ENCODE assay signal across 7 worm cellular contexts in the genomic region with DNA sequence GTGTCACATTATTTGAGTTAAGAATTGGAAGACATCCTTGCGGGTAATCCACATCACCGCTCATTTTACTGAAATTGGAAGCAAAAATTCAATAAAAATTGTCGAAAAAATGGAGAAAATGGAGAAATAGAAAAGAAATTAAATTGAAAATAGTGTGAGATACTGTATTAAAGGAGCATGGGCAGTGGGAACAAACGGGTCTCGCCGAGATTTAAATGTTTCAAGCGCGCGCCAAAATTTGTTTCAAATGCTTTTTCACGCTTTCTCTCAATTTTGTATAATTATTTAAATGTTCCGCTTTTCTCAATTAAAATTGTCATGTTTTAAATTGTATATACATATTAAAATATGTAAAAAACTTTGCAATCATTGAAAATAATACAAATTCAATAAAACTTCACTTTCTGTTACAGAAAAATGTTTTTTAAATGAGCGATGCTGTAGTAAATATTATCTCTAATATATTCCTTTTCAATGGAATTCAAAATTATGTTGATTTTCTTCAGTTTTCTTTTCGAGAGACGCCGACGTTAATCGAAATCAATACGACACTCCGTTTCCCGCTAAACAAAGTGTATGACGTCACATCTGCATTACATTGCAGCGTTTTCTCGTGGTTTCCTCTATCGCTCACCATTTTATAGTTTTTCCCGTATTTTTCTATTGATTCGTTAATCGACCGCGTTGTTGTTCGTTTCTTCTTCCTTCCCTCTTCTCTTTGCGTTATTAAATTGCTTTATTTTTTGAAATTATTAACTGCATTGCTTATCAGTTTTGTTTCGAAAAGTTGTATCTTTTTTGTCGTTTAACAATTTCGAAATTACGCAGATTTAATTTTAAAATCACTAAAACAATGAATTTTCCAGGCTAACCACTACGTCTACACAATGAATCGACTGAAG.
TF ChIP-seq lines count a peak whose summit lies in the region.

TSS of gene evl-14 (minus strand) at position 68 of the 902 bp plus-strand sequence.
TSS of gene dcn-1 (plus strand) at position 852 of the 902 bp plus-strand sequence.

TF ChIP-seq in whole organism, L1 larva, 84 proteins besides CTCF, POLR2A, EP300 and RAD21 (continued from another document and continues in another):
- TF ChIP-seq pag-3 (tag; optimal IDR thresholded peaks at IDR 0.05; lab: Kevin White, UChicago; ENCODE audit: borderline replicate concordance, insufficient read depth) (no peak), unc-98 (GFP tag; IDR thresholded peaks at IDR 0.05; lab: Robert Waterston, UW) (no peak), fkh-8 (tag; optimal IDR thresholded peaks at IDR 0.05; lab: Kevin White, UChicago) (peak; percentile 83), efl-1 (optimal IDR thresholded peaks at IDR 0.05; lab: Kevin White, UChicago) (peak; percentile 80 to 81), efl-1 (GFP tag; optimal IDR thresholded peaks at IDR 0.05 in 1 of 2; lab: Kevin White, UChicago) (peak; percentile 75 to 97), nhr-237 (tag; optimal IDR thresholded peaks at IDR 0.05; lab: Kevin White, UChicago) (no peak), swsn-7 (tag; optimal IDR thresholded peaks at IDR 0.05; lab: Kevin White, UChicago) (peak; percentile 78), lin-15B (tag; optimal IDR thresholded peaks at IDR 0.05; lab: Kevin White, UChicago) (peak; percentile 65), F16B12.6 (tag; optimal IDR thresholded peaks at IDR 0.05; lab: Kevin White, UChicago) (peak; percentile 52), snpc-4 (tag; optimal IDR thresholded peaks at IDR 0.05; lab: Kevin White, UChicago) (peak; percentile 11), zip-4 (GFP tag; optimal IDR thresholded peaks at IDR 0.05; lab: Kevin White, UChicago) (no peak), lin-14 (GFP tag; optimal IDR thresholded peaks at IDR 0.05; lab: Kevin White, UChicago) (no peak), vab-15 (tag; optimal IDR thresholded peaks at IDR 0.05; lab: Kevin White, UChicago) (no peak), unc-86 (tag; optimal IDR thresholded peaks at IDR 0.05; lab: Kevin White, UChicago) (peak; percentile 65), C34B4.2 (tag; optimal IDR thresholded peaks at IDR 0.05; lab: Kevin White, UChicago) (no peak), ces-1 (GFP tag; optimal IDR thresholded peaks at IDR 0.05; lab: Kevin White, UChicago) (no peak), rnt-1 (tag; optimal IDR thresholded peaks at IDR 0.05; lab: Kevin White, UChicago) (no peak)

TF ChIP-seq in whole organism, L2 larva, 48 proteins besides CTCF, POLR2A, EP300 and RAD21 (continued from another document and continues in another):
- TF ChIP-seq nhr-23 (tag; optimal IDR thresholded peaks at IDR 0.05; lab: Kevin White, UChicago) (no peak), ama-1 (optimal IDR thresholded peaks at IDR 0.05; lab: Kevin White, UChicago) (peak; percentile 58), C34F6.9 (tag; optimal IDR thresholded peaks at IDR 0.05; lab: Kevin White, UChicago) (peak; percentile 94), lin-11 (tag; optimal IDR thresholded peaks at IDR 0.05; lab: Kevin White, UChicago) (no peak), fos-1 (tag; optimal IDR thresholded peaks at IDR 0.05; lab: Kevin White, UChicago) (peak; percentile 73), gmeb-1 (tag; optimal IDR thresholded peaks at IDR 0.05; lab: Kevin White, UChicago) (peak; percentile 79), nhr-12 (tag; optimal IDR thresholded peaks at IDR 0.05; lab: Kevin White, UChicago) (no peak), elt-1 (tag; optimal IDR thresholded peaks at IDR 0.05; lab: Kevin White, UChicago) (no peak), crh-2 (tag; optimal IDR thresholded peaks at IDR 0.05; lab: Kevin White, UChicago) (peak; percentile 95), sem-4 (tag; optimal IDR thresholded peaks at IDR 0.05; lab: Kevin White, UChicago) (peak; percentile 47), ceh-82 (tag; optimal IDR thresholded peaks at IDR 0.05; lab: Kevin White, UChicago) (no peak), lsy-2 (tag; optimal IDR thresholded peaks at IDR 0.05; lab: Kevin White, UChicago) (peak; percentile 52 to 91), blmp-1 (tag; optimal IDR thresholded peaks at IDR 0.05; lab: Kevin White, UChicago; ENCODE audit: insufficient read depth) (no peak), lin-39 (tag; optimal IDR thresholded peaks at IDR 0.05; lab: Kevin White, UChicago) (no peak), dmd-4 (tag; optimal IDR thresholded peaks at IDR 0.05; lab: Kevin White, UChicago) (no peak), mab-5 (tag; optimal IDR thresholded peaks at IDR 0.05; lab: Kevin White, UChicago) (peak; percentile 30), nhr-10 (tag; optimal IDR thresholded peaks at IDR 0.05; lab: Kevin White, UChicago) (no peak), aly-2 (tag; optimal IDR thresholded peaks at IDR 0.05; lab: Kevin White, UChicago) (no peak)

TF ChIP-seq in whole organism, L3 larva, 47 proteins besides CTCF, POLR2A, EP300 and RAD21 (continued from another document and continues in another):
- peak; percentile 63 for TF ChIP-seq lin-15B (tag; optimal IDR thresholded peaks at IDR 0.05; lab: Kevin White, UChicago)
- TF ChIP-seq aly-2 (tag; optimal IDR thresholded peaks at IDR 0.05; lab: Kevin White, UChicago): no peak
- TF ChIP-seq egl-27 (tag; optimal IDR thresholded peaks at IDR 0.05; lab: Kevin White, UChicago): no peak
- peak; percentile 65 for TF ChIP-seq elt-2 (tag; optimal IDR thresholded peaks at IDR 0.05; lab: Kevin White, UChicago)
- peak; percentile 37 for TF ChIP-seq pqm-1 (tag; optimal IDR thresholded peaks at IDR 0.05; lab: Kevin White, UChicago)
- no peak for TF ChIP-seq nhr-237 (tag; optimal IDR thresholded peaks at IDR 0.05; lab: Kevin White, UChicago)
- no peak for TF ChIP-seq elt-3 (tag; optimal IDR thresholded peaks at IDR 0.05; lab: Kevin White, UChicago)
- no peak for TF ChIP-seq ztf-11 (tag; optimal IDR thresholded peaks at IDR 0.05; lab: Kevin White, UChicago)
- no peak for TF ChIP-seq zag-1 (tag; optimal IDR thresholded peaks at IDR 0.05; lab: Kevin White, UChicago)
- TF ChIP-seq nhr-43 (tag; optimal IDR thresholded peaks at IDR 0.05; lab: Kevin White, UChicago; ENCODE audit: poor library complexity, severe bottlenecking): no peak
- peak; percentile 88 for TF ChIP-seq nhr-25 (tag; optimal IDR thresholded peaks at IDR 0.05; lab: Kevin White, UChicago)
- no peak for TF ChIP-seq ZK546.5 (tag; optimal IDR thresholded peaks at IDR 0.05; lab: Kevin White, UChicago)
- peak; percentile 74 for TF ChIP-seq nhr-23 (tag; optimal IDR thresholded peaks at IDR 0.05; lab: Kevin White, UChicago)
- TF ChIP-seq eor-1 (tag; optimal IDR thresholded peaks at IDR 0.05; lab: Kevin White, UChicago): no peak
- peak; percentile 88 for TF ChIP-seq nfya-1 (tag; optimal IDR thresholded peaks at IDR 0.05; lab: Kevin White, UChicago; ENCODE audit: insufficient read depth)
- TF ChIP-seq nhr-77 (tag; optimal IDR thresholded peaks at IDR 0.05; lab: Kevin White, UChicago): no peak
- TF ChIP-seq nhr-76 (tag; optimal IDR thresholded peaks at IDR 0.05; lab: Kevin White, UChicago): no peak
- TF ChIP-seq pha-4 (tag; optimal IDR thresholded peaks at IDR 0.05; lab: Kevin White, UChicago): peak; percentile 92

TF ChIP-seq in whole organism, L4 larva, 104 proteins besides CTCF, POLR2A, EP300 and RAD21 (continued from another document and continues in another):
- TF ChIP-seq nhr-28 (tag; optimal IDR thresholded peaks at IDR 0.05; lab: Kevin White, UChicago) (peak; percentile 69), skn-1 (tag; optimal IDR thresholded peaks at IDR 0.05; lab: Kevin White, UChicago) (no peak), ztf-7 (tag; optimal IDR thresholded peaks at IDR 0.05; lab: Kevin White, UChicago) (no peak), ceh-28 (tag; optimal IDR thresholded peaks at IDR 0.05; lab: Kevin White, UChicago) (peak; percentile 3), T26A8.4 (GFP tag; IDR thresholded peaks at IDR 0.05; lab: Robert Waterston, UW) (no peak), rbr-2 (tag; optimal IDR thresholded peaks at IDR 0.05; lab: Kevin White, UChicago) (peak; percentile 21), hmg-1.1 (GFP tag; IDR thresholded peaks at IDR 0.05; lab: Robert Waterston, UW) (no peak), dpl-1 (GFP tag; optimal IDR thresholded peaks at IDR 0.05; lab: Kevin White, UChicago) (peak; percentile 75), Y105C5A.15 (GFP tag; IDR thresholded peaks at IDR 0.05; lab: Robert Waterston, UW) (no peak), hlh-11 (tag; optimal IDR thresholded peaks at IDR 0.05; lab: Kevin White, UChicago) (no peak), nhr-77 (tag; optimal IDR thresholded peaks at IDR 0.05; lab: Kevin White, UChicago) (peak; percentile 44), mdt-29 (GFP tag; IDR thresholded peaks at IDR 0.05; lab: Robert Waterston, UW) (no peak), ZK337.2 (GFP tag; IDR thresholded peaks at IDR 0.05; lab: Robert Waterston, UW) (no peak), lsy-2 (tag; optimal IDR thresholded peaks at IDR 0.05; lab: Kevin White, UChicago) (peak; percentile 12 to 92), unc-130 (GFP tag; optimal IDR thresholded peaks at IDR 0.05; lab: Kevin White, UChicago) (peak; percentile 46), T20F7.1 (GFP tag; optimal IDR thresholded peaks at IDR 0.05; lab: Kevin White, UChicago) (peak; percentile 98), jun-1 (tag; optimal IDR thresholded peaks at IDR 0.05; lab: Kevin White, UChicago) (no peak), lin-38 (GFP tag; IDR thresholded peaks at IDR 0.05; lab: Robert Waterston, UW) (peak; percentile 50), egl-43 (GFP tag; IDR thresholded peaks at IDR 0.05; lab: Robert Waterston, UW) (no peak)

TF ChIP-seq in whole organism, late embryonic, 69 proteins besides CTCF, POLR2A, EP300 and RAD21 (continued from another document):
- TF ChIP-seq ceh-31 (tag; optimal IDR thresholded peaks at IDR 0.05; lab: Kevin White, UChicago): peak; percentile 58
- TF ChIP-seq unc-55 (GFP tag; optimal IDR thresholded peaks at IDR 0.05; lab: Kevin White, UChicago): peak; percentile 58
- no peak for TF ChIP-seq elt-4 (tag; optimal IDR thresholded peaks at IDR 0.05; lab: Kevin White, UChicago)
- TF ChIP-seq ets-4 (tag; optimal IDR thresholded peaks at IDR 0.05; lab: Kevin White, UChicago): no peak
- no peak for TF ChIP-seq sox-4 (tag; optimal IDR thresholded peaks at IDR 0.05; lab: Kevin White, UChicago)

TF ChIP-seq in whole organism, mixed stage, embryonic, 35 proteins besides CTCF, POLR2A, EP300 and RAD21 (continued from another document):
- TF ChIP-seq zip-8 (tag; optimal IDR thresholded peaks at IDR 0.05; lab: Kevin White, UChicago) (peak; percentile 67), flh-1 (GFP tag; optimal IDR thresholded peaks at IDR 0.05; lab: Kevin White, UChicago) (no peak), pha-4 (tag; optimal IDR thresholded peaks at IDR 0.05; lab: Kevin White, UChicago) (peak; percentile 59), blmp-1 (tag; optimal IDR thresholded peaks at IDR 0.05; lab: Kevin White, UChicago) (no peak), ces-1 (GFP tag; optimal IDR thresholded peaks at IDR 0.05; lab: Kevin White, UChicago) (peak; percentile 59), lin-32 (GFP tag; optimal IDR thresholded peaks at IDR 0.05; lab: Kevin White, UChicago) (no peak)
TF ChIP-seq in whole organism, mixed stage, embryonic: peak in this region for 8.

TF ChIP-seq in whole organism, young adult, 124 proteins besides CTCF, POLR2A, EP300 and RAD21 (continued from another document):
- TF ChIP-seq snpc-4 (GFP tag; optimal IDR thresholded peaks at IDR 0.05; lab: Kevin White, UChicago): no peak
- TF ChIP-seq snpc-4 (tag; optimal IDR thresholded peaks at IDR 0.05; lab: Kevin White, UChicago): peak in 1 of 4 experiments; percentile 11
- peak; percentile 96 for TF ChIP-seq efl-1 (GFP tag; optimal IDR thresholded peaks at IDR 0.05; lab: Kevin White, UChicago)
- peak; percentile 82 for TF ChIP-seq dpl-1 (GFP tag; optimal IDR thresholded peaks at IDR 0.05; lab: Kevin White, UChicago)
- no peak for TF ChIP-seq sptf-2 (GFP tag; optimal IDR thresholded peaks at IDR 0.05; lab: Kevin White, UChicago)
- no peak for TF ChIP-seq die-1 (tag; optimal IDR thresholded peaks at IDR 0.05; lab: Kevin White, UChicago)
- peak; percentile 47 for TF ChIP-seq snpc-1.3 (tag; optimal IDR thresholded peaks at IDR 0.05; lab: Kevin White, UChicago; ENCODE audit: insufficient read depth)
- no peak for TF ChIP-seq T07F8.4 (tag; optimal IDR thresholded peaks at IDR 0.05; lab: Kevin White, UChicago)
- TF ChIP-seq ZK185.1 (tag; optimal IDR thresholded peaks at IDR 0.05; lab: Kevin White, UChicago; ENCODE audit: poor library complexity, severe bottlenecking): no peak
- TF ChIP-seq D2030.7 (GFP tag; IDR thresholded peaks at IDR 0.05; lab: Robert Waterston, UW): no peak; the same call in none of the 2 replicates
- peak; percentile 47; the same call in 1 of the 2 replicates for TF ChIP-seq hmg-1.2 (GFP tag; IDR thresholded peaks at IDR 0.05; lab: Robert Waterston, UW)
- TF ChIP-seq nhr-80 (tag; optimal IDR thresholded peaks at IDR 0.05; lab: Kevin White, UChicago): peak; percentile 39
- TF ChIP-seq madf-6 (GFP tag; IDR thresholded peaks at IDR 0.05; lab: Robert Waterston, UW): peak; percentile 96
- TF ChIP-seq nfya-1 (tag; optimal IDR thresholded peaks at IDR 0.05; lab: Kevin White, UChicago; ENCODE audit: borderline replicate concordance, insufficient read depth): no peak
- TF ChIP-seq lin-54 (GFP tag; optimal IDR thresholded peaks at IDR 0.05; lab: Kevin White, UChicago): peak; percentile 68
- no peak for TF ChIP-seq mes-4 (tag; optimal IDR thresholded peaks at IDR 0.05; lab: Kevin White, UChicago)
- no peak for TF ChIP-seq attf-6 (GFP tag; IDR thresholded peaks at IDR 0.05; lab: Robert Waterston, UW)
- TF ChIP-seq hlh-12 (tag; optimal IDR thresholded peaks at IDR 0.05; lab: Kevin White, UChicago): no peak
- no peak for TF ChIP-seq lag-1 (GFP tag; IDR thresholded peaks at IDR 0.05; lab: Robert Waterston, UW)
- peak; percentile 96 for TF ChIP-seq attf-3 (GFP tag; conservative IDR thresholded peaks at IDR 0.05; lab: Robert Waterston, UW)
- TF ChIP-seq repo-1 (tag; optimal IDR thresholded peaks at IDR 0.05; lab: Kevin White, UChicago): no peak
